Fruit fly (Drosophila melanogaster): ENCODE data around the gene fabp.

The fabp gene

DNA sequence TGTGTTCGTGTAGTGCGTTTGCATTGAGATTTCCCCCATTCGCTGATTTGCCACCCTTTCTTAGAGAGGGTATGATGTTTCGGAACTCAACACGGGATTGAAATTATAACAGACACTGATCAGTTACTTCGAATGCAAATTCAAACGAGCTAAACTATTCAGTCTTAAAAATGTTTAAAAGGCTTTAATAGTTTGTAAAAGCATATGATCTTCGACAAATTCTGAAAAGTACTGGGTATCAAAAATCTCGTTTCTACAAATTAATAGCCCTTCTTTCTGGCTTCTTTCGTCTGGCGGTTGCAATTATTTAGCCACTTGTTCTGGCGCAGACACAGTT is 15.4 kb upstream of the fabp start (continued):
- TF ChIP-seq org-1 (GFP tag; optimal IDR thresholded peaks at IDR 0.05) (peak; percentile 56), CG33557 (GFP tag; optimal IDR thresholded peaks at IDR 0.05) (no peak), Hr3 (GFP tag; optimal IDR thresholded peaks at IDR 0.05) (peak; percentile 57), otp (GFP tag; IDR thresholded peaks at IDR 0.05) (peak; percentile 64; the same call in 1 of the 3 replicates), Nf-YB (GFP tag; optimal IDR thresholded peaks at IDR 0.05) (peak; percentile 12), sc (optimal IDR thresholded peaks at IDR 0.05) (no peak), sc (GFP tag; optimal IDR thresholded peaks at IDR 0.05) (peak; percentile 45), CG14965 (GFP tag; optimal IDR thresholded peaks at IDR 0.05; ENCODE audit: borderline replicate concordance) (no peak), trh (GFP tag; optimal IDR thresholded peaks at IDR 0.05) (no peak), Nf-YC (tag; optimal IDR thresholded peaks at IDR 0.05) (no peak), ind (GFP tag; optimal IDR thresholded peaks at IDR 0.05) (peak; percentile 68), CG16813 (GFP tag; IDR thresholded peaks at IDR 0.05; ENCODE audit: partially characterized antibody) (no peak), peb (GFP tag; IDR thresholded peaks at IDR 0.05) (peak; percentile 64), CG17186 (GFP tag; optimal IDR thresholded peaks at IDR 0.05) (no peak), gro (GFP tag; optimal IDR thresholded peaks at IDR 0.05) (no peak), CG4617 (GFP tag; optimal IDR thresholded peaks at IDR 0.05; ENCODE audit: borderline replicate concordance) (no peak), CG6689 (GFP tag; IDR thresholded peaks at IDR 0.05) (peak; percentile 78), MTF-1 (GFP tag; optimal IDR thresholded peaks at IDR 0.05; ENCODE audit: borderline replicate concordance) (no peak), CG9797 (GFP tag; optimal IDR thresholded peaks at IDR 0.05) (no peak), HHEX (GFP tag; optimal IDR thresholded peaks at IDR 0.05) (peak; percentile 65), CG14667 (GFP tag; IDR thresholded peaks at IDR 0.05) (peak; percentile 61), lbe (GFP tag; optimal IDR thresholded peaks at IDR 0.05) (no peak), shn (GFP tag; optimal IDR thresholded peaks at IDR 0.05) (peak; percentile 64), CG15073 (GFP tag; optimal IDR thresholded peaks at IDR 0.05) (no peak), CG31365 (tag; optimal IDR thresholded peaks at IDR 0.05) (peak; percentile 14), CG10209 (GFP tag; optimal IDR thresholded peaks at IDR 0.05) (peak; percentile 64), CG8924 (tag; optimal IDR thresholded peaks at IDR 0.05) (peak; percentile 55), Ptx1 (GFP tag; IDR thresholded peaks at IDR 0.05) (peak; percentile 87), trem (tag; optimal IDR thresholded peaks at IDR 0.05) (peak; percentile 26), CG11093 (GFP tag; IDR thresholded peaks at IDR 0.05) (peak; percentile 56; the same call in 1 of the 3 replicates), CG13287 (GFP tag; IDR thresholded peaks at IDR 0.05; ENCODE audit: partially characterized antibody) (no peak), lab (GFP tag; optimal IDR thresholded peaks at IDR 0.05) (no peak), sr (GFP tag; IDR thresholded peaks at IDR 0.05) (peak; percentile 8; the same call in 1 of the 3 replicates), C15 (GFP tag; IDR thresholded peaks at IDR 0.05) (no peak), CG2120 (GFP tag; optimal IDR thresholded peaks at IDR 0.05) (peak; percentile 60), lov (optimal IDR thresholded peaks at IDR 0.05) (no peak), lov (GFP tag; IDR thresholded peaks at IDR 0.05) (peak; percentile 62; the same call in 2 of the 3 replicates), jing (GFP tag; optimal IDR thresholded peaks at IDR 0.05) (peak; percentile 60), CG6854 (GFP tag; optimal IDR thresholded peaks at IDR 0.05) (peak; percentile 27), CG32767 (GFP tag; IDR thresholded peaks at IDR 0.05) (peak; percentile 58; the same call in 1 of the 2 replicates), Doc2 (GFP tag; IDR thresholded peaks at IDR 0.05) (peak; percentile 8; the same call in 1 of the 2 replicates), nmo (GFP tag; optimal IDR thresholded peaks at IDR 0.05) (peak; percentile 74), Ssrp (tag; optimal IDR thresholded peaks at IDR 0.05) (peak; percentile 60), h (optimal IDR thresholded peaks at IDR 0.05) (no peak), Oli (tag; optimal IDR thresholded peaks at IDR 0.05) (peak; percentile 77), ewg (GFP tag; optimal IDR thresholded peaks at IDR 0.05) (peak; percentile 56), nerfin-2 (GFP tag; IDR thresholded peaks at IDR 0.05; ENCODE audit: partially characterized antibody) (no peak), Nf-YA (GFP tag; IDR thresholded peaks at IDR 0.05) (peak; percentile 64; the same call in 1 of the 2 replicates), az2 (GFP tag; optimal IDR thresholded peaks at IDR 0.05) (peak; percentile 62), CG10366 (GFP tag; IDR thresholded peaks at IDR 0.05) (peak; percentile 80), CG31224 (GFP tag; IDR thresholded peaks at IDR 0.05) (peak; percentile 54), CG3281 (GFP tag; optimal IDR thresholded peaks at IDR 0.05) (peak; percentile 52)
